Worm (Caenorhabditis elegans): ENCODE measurements around the gene suf-1.

ce11 chrII:8556166-8556565 lies 47.5 kb upstream of the suf-1 start, which contains the start of gene glb-27:
- no peak for TF ChIP-seq hnd-1 (tag; optimal IDR thresholded peaks at IDR 0.05)
- TF ChIP-seq hmbx-1 (tag; optimal IDR thresholded peaks at IDR 0.05): no peak
- no peak for TF ChIP-seq hmg-4 (GFP tag; optimal IDR thresholded peaks at IDR 0.05)
- TF ChIP-seq scrt-1 (GFP tag; IDR thresholded peaks at IDR 0.05): no peak
- no peak for TF ChIP-seq ama-1 (optimal IDR thresholded peaks at IDR 0.05)
- no peak for TF ChIP-seq F13C5.2 (tag; optimal IDR thresholded peaks at IDR 0.05)
- TF ChIP-seq tbx-11 (GFP tag; IDR thresholded peaks at IDR 0.05): no peak
- TF ChIP-seq ets-7 (tag; optimal IDR thresholded peaks at IDR 0.05): no peak
- TF ChIP-seq flt-1 (GFP tag; IDR thresholded peaks at IDR 0.05): no peak
